Fruit fly (Drosophila melanogaster): ENCODE measurements around the gene mge.

The mge gene

DNA sequence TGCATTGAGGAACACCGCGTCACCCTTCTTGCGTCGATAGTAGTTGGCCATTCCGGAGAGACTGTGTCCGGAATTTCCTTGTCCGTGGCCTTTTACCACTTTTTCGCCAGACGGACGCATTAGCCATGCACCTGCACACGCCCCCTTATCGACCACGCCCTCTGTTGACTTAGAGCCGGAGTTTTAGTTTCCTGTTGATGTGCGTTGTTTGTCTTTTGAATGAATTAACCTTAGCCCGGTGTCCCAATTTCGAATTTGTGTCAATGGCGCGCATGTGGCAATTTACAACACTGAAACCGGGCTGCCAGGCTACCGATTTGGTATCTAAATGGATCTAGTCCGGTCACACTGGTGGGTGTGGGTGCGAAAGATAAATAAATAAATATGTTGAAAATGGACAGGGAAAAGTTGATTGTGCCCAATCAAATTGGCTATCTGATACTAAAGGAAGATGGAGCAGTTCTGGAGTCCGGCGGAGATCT, 13.1 kb downstream of the mge start, which contains the start of the genes Gr63a and Lamtor4:
Gr63a (minus strand) TSS at position 51 of the 482 bp plus-strand sequence.
Lamtor4 (plus strand) TSS at position 348 of the 482 bp plus-strand sequence.
- TF ChIP-seq Eip75B (GFP tag; optimal IDR thresholded peaks at IDR 0.05) (peak; percentile 44), fkh (GFP tag; optimal IDR thresholded peaks at IDR 0.05) (peak; percentile 99), CG10631 (GFP tag; optimal IDR thresholded peaks at IDR 0.05) (no peak), Sox14 (GFP tag; optimal IDR thresholded peaks at IDR 0.05) (peak; percentile 69), CG1621 (tag; optimal IDR thresholded peaks at IDR 0.05) (peak; percentile 5), CG31627 (GFP tag; optimal IDR thresholded peaks at IDR 0.05) (peak; percentile 9), Hr39 (GFP tag; optimal IDR thresholded peaks at IDR 0.05) (no peak), esn (GFP tag; optimal IDR thresholded peaks at IDR 0.05) (peak; percentile 47), CG6163 (GFP tag; IDR thresholded peaks at IDR 0.05) (0 out of 3 replicates have a peak, but pooled peaks have one; percentile 28), Hr38 (GFP tag; optimal IDR thresholded peaks at IDR 0.05) (no peak)

dm6 chr3L:3894413-3894812, 15.3 kb downstream of the mge start:
- TF ChIP-seq vri (GFP tag; optimal IDR thresholded peaks at IDR 0.05) (no peak), CG6808 (GFP tag; optimal IDR thresholded peaks at IDR 0.05) (no peak), Hr4 (GFP tag; optimal IDR thresholded peaks at IDR 0.05) (no peak), achi (GFP tag; optimal IDR thresholded peaks at IDR 0.05) (no peak), Hr38 (GFP tag; optimal IDR thresholded peaks at IDR 0.05) (no peak), CG7368 (GFP tag; optimal IDR thresholded peaks at IDR 0.05) (no peak), Smox (GFP tag; optimal IDR thresholded peaks at IDR 0.05) (no peak), Lpt (GFP tag; optimal IDR thresholded peaks at IDR 0.05) (no peak), CG16779 (tag; optimal IDR thresholded peaks at IDR 0.05) (no peak)

DNA sequence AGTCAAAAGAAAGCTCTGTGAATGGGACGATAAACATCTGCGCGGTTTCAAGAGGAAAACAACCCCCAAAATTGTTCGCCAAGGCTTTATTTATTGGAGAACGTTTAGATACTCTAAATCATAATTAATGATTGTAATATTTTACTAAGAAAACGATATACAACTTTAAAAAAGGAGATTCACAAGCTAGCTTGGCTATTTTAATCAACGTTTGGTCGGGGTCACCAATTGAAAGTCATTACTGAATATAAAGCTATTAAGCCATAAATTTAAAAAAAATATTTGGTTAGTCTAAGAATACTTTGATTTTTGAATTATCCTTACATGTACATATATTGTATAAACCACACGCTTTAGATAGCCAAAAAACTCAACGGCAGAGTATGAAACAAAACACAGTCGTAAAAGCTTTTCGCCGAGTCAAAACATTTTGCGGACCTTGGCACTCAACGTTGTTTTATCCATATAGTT, 17.5 kb downstream of the mge start, which contains the start of gene Fie:
Fie (plus strand) TSS at position 421 of the 471 bp plus-strand sequence.
- TF ChIP-seq CG10631 (GFP tag; optimal IDR thresholded peaks at IDR 0.05) = peak; percentile 29
- peak in 1 of 2 experiments; percentile 26 for TF ChIP-seq salr (GFP tag; optimal IDR thresholded peaks at IDR 0.05)
- no peak for TF ChIP-seq fkh (GFP tag; optimal IDR thresholded peaks at IDR 0.05)
- TF ChIP-seq CG10669 (GFP tag; optimal IDR thresholded peaks at IDR 0.05) = peak; percentile 33
- peak; percentile 62 for TF ChIP-seq CG8119 (GFP tag; IDR thresholded peaks at IDR 0.05)
- peak; percentile 46 for TF ChIP-seq Sox14 (GFP tag; optimal IDR thresholded peaks at IDR 0.05)
- TF ChIP-seq fd59A (GFP tag; optimal IDR thresholded peaks at IDR 0.05) = peak; percentile 18
- TF ChIP-seq Lpt (GFP tag; optimal IDR thresholded peaks at IDR 0.05) = no peak
- peak; percentile 14 for TF ChIP-seq dsx (GFP tag; optimal IDR thresholded peaks at IDR 0.05; ENCODE audit: poor library complexity, severe bottlenecking)
- peak; percentile 48 for TF ChIP-seq CG3919 (GFP tag; optimal IDR thresholded peaks at IDR 0.05)
- peak; percentile 44 for TF ChIP-seq Ets96B (tag; optimal IDR thresholded peaks at IDR 0.05)
- no peak for TF ChIP-seq Blimp-1 (GFP tag; optimal IDR thresholded peaks at IDR 0.05)
- TF ChIP-seq esn (GFP tag; optimal IDR thresholded peaks at IDR 0.05) = peak; percentile 62
- TF ChIP-seq CG6854 (GFP tag; optimal IDR thresholded peaks at IDR 0.05) = no peak
- peak; percentile 27 for TF ChIP-seq spab (GFP tag; optimal IDR thresholded peaks at IDR 0.05)
- no peak for TF ChIP-seq CG11902 (GFP tag; optimal IDR thresholded peaks at IDR 0.05)
- TF ChIP-seq lz (GFP tag; optimal IDR thresholded peaks at IDR 0.05) = peak; percentile 30
- no peak; the same call in none of the 2 replicates for TF ChIP-seq CG15336 (GFP tag; IDR thresholded peaks at IDR 0.05)
- TF ChIP-seq CG3032 (tag; optimal IDR thresholded peaks at IDR 0.05) = peak; percentile 33
- TF ChIP-seq CG11294 (GFP tag; IDR thresholded peaks at IDR 0.05) = no peak
- TF ChIP-seq achi (GFP tag; optimal IDR thresholded peaks at IDR 0.05) = peak; percentile 63
- TF ChIP-seq CG31627 (GFP tag; optimal IDR thresholded peaks at IDR 0.05) = peak; percentile 44
- TF ChIP-seq dac (GFP tag; optimal IDR thresholded peaks at IDR 0.05) = no peak
- peak; percentile 45 for TF ChIP-seq acj6 (GFP tag; optimal IDR thresholded peaks at IDR 0.05)
- peak; percentile 62 for TF ChIP-seq Smox (GFP tag; optimal IDR thresholded peaks at IDR 0.05)
- TF ChIP-seq eg (GFP tag; IDR thresholded peaks at IDR 0.05) = no peak; the same call in 2 of the 3 replicates
- TF ChIP-seq fd85E (GFP tag; optimal IDR thresholded peaks at IDR 0.05) = no peak
- peak; percentile 25 for TF ChIP-seq Ets21C (GFP tag; optimal IDR thresholded peaks at IDR 0.05)
- TF ChIP-seq CG6276 (GFP tag; optimal IDR thresholded peaks at IDR 0.05) = no peak
- peak; percentile 27 for TF ChIP-seq CG6792 (GFP tag; optimal IDR thresholded peaks at IDR 0.05)
- peak; percentile 70 for TF ChIP-seq Hr4 (GFP tag; optimal IDR thresholded peaks at IDR 0.05)
- peak in 1 of 2 experiments; percentile 53 for TF ChIP-seq ss (GFP tag; optimal IDR thresholded peaks at IDR 0.05)
- TF ChIP-seq topi (GFP tag; optimal IDR thresholded peaks at IDR 0.05) = peak; percentile 28
- TF ChIP-seq Met (GFP tag; optimal IDR thresholded peaks at IDR 0.05) = peak; percentile 63
- TF ChIP-seq pdm3 (GFP tag; optimal IDR thresholded peaks at IDR 0.05) = peak; percentile 64
- peak; percentile 52 for TF ChIP-seq OdsH (GFP tag; optimal IDR thresholded peaks at IDR 0.05)
- peak; percentile 61 for TF ChIP-seq Sox102F (GFP tag; optimal IDR thresholded peaks at IDR 0.05)
